Worm (Caenorhabditis elegans) whole organism, young adult: ENCODE data around the gene cic-1.

Source experiments
- F57C9.4 ChIP-seq: sonication (generic microtip); optimal IDR thresholded peaks from 2 replicates; lab custom pipeline; 2017; ENCODE audit warnings: mild to moderate bottlenecking, missing genetic modification characterization, missing compliant biosample characterization
- dpl-1 ChIP-seq: fragments of 150-350 bp; optimal IDR thresholded peaks from 2 replicates; lab custom pipeline; 2014; ENCODE audit warnings: missing biosample characterization, missing genetic modification reagents, missing genetic modification characterization
- mxl-1 ChIP-seq: sonication (generic microtip); optimal IDR thresholded peaks from 2 replicates; lab custom pipeline; 2016; ENCODE audit warnings: missing genetic modification characterization, missing compliant biosample characterization
- nfyb-1 ChIP-seq: fragments of 200-800 bp; sonication (Bioruptor generic); IDR thresholded peaks from 2 replicates; pipeline ENCODE4 v1.3.6; 2022; ENCODE audit warnings: missing genetic modification reagents, missing genetic modification characterization, missing compliant biosample characterization
- pha-4 ChIP-seq: fragments of 150-350 bp; sonication (generic microtip); optimal IDR thresholded peaks from 2 replicates; lab custom pipeline; 2014; ENCODE audit warnings: missing biosample characterization, missing genetic modification reagents, missing genetic modification characterization
- unc-130 ChIP-seq: sonication (generic microtip); optimal IDR thresholded peaks from 2 replicates; lab custom pipeline; 2016; ENCODE audit warnings: missing genetic modification reagents, missing genetic modification characterization, missing compliant biosample characterization

DNA sequence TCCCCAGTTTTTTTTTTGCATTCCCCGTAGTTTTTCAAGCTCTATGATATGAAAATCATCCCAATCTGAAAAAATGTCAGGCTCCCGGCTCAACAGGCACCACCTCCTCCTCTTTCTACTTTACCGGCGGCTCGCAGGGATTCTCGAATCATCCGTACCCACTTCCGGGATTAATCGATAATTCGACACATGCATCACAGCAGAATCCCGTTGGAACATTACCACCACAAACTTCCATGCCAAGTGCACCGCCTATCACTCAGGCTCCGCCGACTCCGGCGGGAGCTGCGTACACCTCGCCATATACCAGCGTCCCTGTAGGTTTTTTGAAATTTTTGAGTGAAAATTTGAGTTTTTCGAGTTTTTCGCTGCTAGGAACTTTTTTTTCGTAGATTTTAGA lies 20.2 kb upstream of the cic-1 start:
- TF ChIP-seq unc-130 (GFP tag; lab: Kevin White, UChicago) (no peak), nfyb-1 (no peak), pha-4 (tag; lab: Kevin White, UChicago) (no peak), F57C9.4 (tag; lab: Kevin White, UChicago) (no peak), dpl-1 (no peak), mxl-1 (tag; lab: Kevin White, UChicago) (no peak)
